Fruit fly (Drosophila melanogaster) whole organism, embryonic: ENCODE measurements around the gene CG15356.

Experiments used
- Atf3 ChIP-seq: fragments of 200-800 bp; sonication (Bioruptor generic); optimal IDR thresholded peaks from 3 replicates; lab custom pipeline; 2016; ENCODE audit warnings: missing biosample characterization, missing genetic modification characterization
- CG10654 ChIP-seq: fragments of 200-800 bp; sonication (Bioruptor generic); optimal IDR thresholded peaks from 2 replicates; lab custom pipeline; 2016; ENCODE audit warnings: missing biosample characterization, missing genetic modification characterization
- CG12104 ChIP-seq: fragments of 200-800 bp; sonication (Bioruptor generic); optimal IDR thresholded peaks from 3 replicates; lab custom pipeline; 2016; ENCODE audit warnings: missing biosample characterization, missing genetic modification characterization
- CG13624 ChIP-seq: fragments of 200-800 bp; sonication (Bioruptor generic); optimal IDR thresholded peaks from 2 replicates; lab custom pipeline; 2016; ENCODE audit warnings: missing biosample characterization, missing genetic modification characterization
- CG14667 ChIP-seq: fragments of 200-800 bp; sonication (Bioruptor generic); IDR thresholded peaks from 2 replicates; pipeline ENCODE4 v1.3.6; 2022; ENCODE audit warnings: missing biosample characterization, missing genetic modification characterization
- CG15514 ChIP-seq: fragments of 200-800 bp; sonication (Bioruptor generic); optimal IDR thresholded peaks from 3 replicates; lab custom pipeline; 2017; ENCODE audit warnings: missing biosample characterization, missing genetic modification characterization, mild to moderate bottlenecking, moderate library complexity, missing genetic modification reagents
- CG1603 ChIP-seq: fragments of 200-800 bp; sonication (Bioruptor generic); optimal IDR thresholded peaks from 2 replicates; lab custom pipeline; 2019; ENCODE audit warnings: missing biosample characterization, mild to moderate bottlenecking, missing genetic modification characterization, moderate library complexity
- CG16813 ChIP-seq: fragments of 200-800 bp; sonication (Bioruptor generic); IDR thresholded peaks from 3 replicates; pipeline ENCODE4 v1.3.6; 2022; ENCODE audit warnings: missing biosample characterization, missing genetic modification characterization; ENCODE audit not compliant: partially characterized antibody
- CG17361 ChIP-seq: fragments of 200-800 bp; sonication (Bioruptor generic); IDR thresholded peaks from 3 replicates; pipeline ENCODE4 v1.3.6; 2022; ENCODE audit warnings: missing biosample characterization, missing genetic modification characterization
- CG1832 ChIP-seq: fragments of 200-800 bp; sonication (Bioruptor generic); optimal IDR thresholded peaks from 2 replicates; lab custom pipeline; 2017; ENCODE audit warnings: missing biosample characterization, mild to moderate bottlenecking, missing genetic modification characterization, inconsistent platforms
- CG18619 ChIP-seq: fragments of 200-800 bp; sonication (Bioruptor generic); optimal IDR thresholded peaks from 3 replicates; lab custom pipeline; 2017; ENCODE audit warnings: missing biosample characterization, mild to moderate bottlenecking, missing genetic modification characterization
- CG30403 ChIP-seq: fragments of 200-800 bp; sonication (Bioruptor generic); optimal IDR thresholded peaks from 3 replicates; lab custom pipeline; 2016; ENCODE audit warnings: missing biosample characterization, missing genetic modification characterization
- CG4424 ChIP-seq: fragments of 200-800 bp; sonication (Bioruptor generic); optimal IDR thresholded peaks from 3 replicates; lab custom pipeline; 2016; ENCODE audit warnings: missing biosample characterization, missing genetic modification characterization
- CG4820 ChIP-seq: fragments of 200-800 bp; sonication (Bioruptor generic); optimal IDR thresholded peaks from 3 replicates; lab custom pipeline; 2016; ENCODE audit warnings: missing biosample characterization, missing genetic modification characterization
- CG6791 ChIP-seq: fragments of 200-800 bp; sonication (Bioruptor generic); IDR thresholded peaks from 3 replicates; pipeline ENCODE4 v1.3.6; 2022; ENCODE audit warnings: missing biosample characterization, missing genetic modification characterization; ENCODE audit not compliant: partially characterized antibody
- CG7987 ChIP-seq: fragments of 200-800 bp; sonication (Bioruptor generic); optimal IDR thresholded peaks from 2 replicates; lab custom pipeline; 2018; ENCODE audit warnings: missing biosample characterization, mild to moderate bottlenecking, missing genetic modification characterization, moderate library complexity
- CG8765 ChIP-seq: fragments of 200-800 bp; sonication (Bioruptor generic); IDR thresholded peaks from 2 replicates; pipeline ENCODE4 v1.3.6; 2022; ENCODE audit warnings: missing biosample characterization, missing genetic modification characterization
- Fer1 ChIP-seq: fragments of 200-800 bp; sonication (Bioruptor generic); optimal IDR thresholded peaks from 2 replicates; lab custom pipeline; 2017; ENCODE audit warnings: missing biosample characterization, mild to moderate bottlenecking, missing genetic modification characterization
- Max ChIP-seq: fragments of 200-800 bp; sonication (Bioruptor generic); optimal IDR thresholded peaks from 2 replicates; lab custom pipeline; 2016; ENCODE audit warnings: missing biosample characterization, mild to moderate bottlenecking, missing genetic modification characterization
- Neu2 ChIP-seq: fragments of 200-800 bp; sonication (Bioruptor generic); optimal IDR thresholded peaks from 3 replicates; lab custom pipeline; 2016; ENCODE audit warnings: missing biosample characterization, missing genetic modification characterization, borderline replicate concordance
- Nf-YB ChIP-seq: fragments of 200-800 bp; sonication (Bioruptor generic); optimal IDR thresholded peaks from 3 replicates; lab custom pipeline; 2019; ENCODE audit warnings: missing biosample characterization, mild to moderate bottlenecking, missing genetic modification characterization, moderate library complexity
- Opbp ChIP-seq: fragments of 200-800 bp; sonication (Bioruptor generic); IDR thresholded peaks from 3 replicates; pipeline ENCODE4 v1.3.6; 2022; ENCODE audit warnings: missing biosample characterization, missing genetic modification characterization; ENCODE audit not compliant: partially characterized antibody
- Scr ChIP-seq: fragments of 200-800 bp; sonication (Bioruptor generic); IDR thresholded peaks from 2 replicates; pipeline ENCODE4 v1.3.6; 2022; ENCODE audit warnings: missing biosample characterization, missing genetic modification characterization; ENCODE audit not compliant: partially characterized antibody
- Sry-δ ChIP-seq: fragments of 200-800 bp; sonication (Bioruptor generic); optimal IDR thresholded peaks from 2 replicates; lab custom pipeline; 2016; ENCODE audit warnings: missing biosample characterization, missing genetic modification characterization
- Ssrp ChIP-seq: fragments of 200-800 bp; sonication (Bioruptor generic); optimal IDR thresholded peaks from 2 replicates; lab custom pipeline; 2018; ENCODE audit warnings: missing biosample characterization, mild to moderate bottlenecking, missing genetic modification characterization, moderate library complexity
- Usf ChIP-seq: fragments of 200-800 bp; sonication (Bioruptor generic); optimal IDR thresholded peaks from 2 replicates; lab custom pipeline; 2017; ENCODE audit warnings: missing genotype, missing biosample characterization, missing genetic modification characterization
- bigmax ChIP-seq: fragments of 200-800 bp; sonication (Bioruptor generic); optimal IDR thresholded peaks from 2 replicates; lab custom pipeline; 2018; ENCODE audit warnings: missing biosample characterization, mild to moderate bottlenecking, missing genetic modification characterization
- chn ChIP-seq: fragments of 200-800 bp; sonication (Bioruptor generic); optimal IDR thresholded peaks from 2 replicates; lab custom pipeline; 2016; ENCODE audit warnings: missing biosample characterization, missing genetic modification characterization
- ci ChIP-seq: fragments of 200-800 bp; sonication (Bioruptor generic); IDR thresholded peaks from 3 replicates; pipeline ENCODE4 v1.3.6; 2022; ENCODE audit warnings: missing biosample characterization, missing genetic modification characterization
- crol ChIP-seq: fragments of 200-800 bp; sonication (Bioruptor generic); IDR thresholded peaks from 2 replicates; pipeline ENCODE4 v1.3.6; 2022; ENCODE audit warnings: missing biosample characterization, missing genetic modification characterization
- emc ChIP-seq: fragments of 200-800 bp; sonication (Bioruptor generic); optimal IDR thresholded peaks from 2 replicates; lab custom pipeline; 2016; ENCODE audit warnings: missing biosample characterization, missing genetic modification characterization
- ems ChIP-seq: fragments of 200-800 bp; sonication (Bioruptor generic); optimal IDR thresholded peaks from 3 replicates; lab custom pipeline; 2016; ENCODE audit warnings: missing biosample characterization, missing genetic modification characterization
- grn ChIP-seq: fragments of 200-800 bp; sonication (Bioruptor generic); optimal IDR thresholded peaks from 3 replicates; lab custom pipeline; 2017; ENCODE audit warnings: missing biosample characterization, missing genetic modification characterization
- gro ChIP-seq: fragments of 200-800 bp; sonication (Bioruptor generic); optimal IDR thresholded peaks from 2 replicates; lab custom pipeline; 2016; ENCODE audit warnings: missing biosample characterization, missing genetic modification characterization
- hb ChIP-seq: fragments of 200-800 bp; sonication (Bioruptor generic); IDR thresholded peaks from 3 replicates; pipeline ENCODE4 v1.3.6; 2022; ENCODE audit warnings: missing biosample characterization, missing genetic modification characterization; ENCODE audit not compliant: partially characterized antibody
- jigr1 ChIP-seq: fragments of 200-800 bp; sonication (Bioruptor generic); IDR thresholded peaks from 3 replicates; pipeline ENCODE4 v1.3.6; 2022; ENCODE audit warnings: missing biosample characterization, missing genetic modification characterization
- knrl ChIP-seq: fragments of 200-800 bp; sonication (Bioruptor generic); IDR thresholded peaks from 3 replicates; pipeline ENCODE4 v1.3.6; 2022; ENCODE audit warnings: missing biosample characterization, missing genetic modification characterization; ENCODE audit not compliant: partially characterized antibody
- maf-S ChIP-seq: fragments of 200-800 bp; sonication (Bioruptor generic); optimal IDR thresholded peaks from 2 replicates; lab custom pipeline; 2016; ENCODE audit warnings: missing biosample characterization, missing genetic modification characterization
- nerfin-2 ChIP-seq: fragments of 200-800 bp; sonication (Bioruptor generic); IDR thresholded peaks from 2 replicates; pipeline ENCODE4 v1.3.6; 2022; ENCODE audit warnings: missing biosample characterization, missing genetic modification characterization; ENCODE audit not compliant: partially characterized antibody
- odd ChIP-seq: fragments of 200-800 bp; sonication (Bioruptor generic); optimal IDR thresholded peaks from 2 replicates; lab custom pipeline; 2017; ENCODE audit warnings: missing biosample characterization, mild to moderate bottlenecking, missing genetic modification characterization
- pum ChIP-seq: fragments of 200-800 bp; sonication (Bioruptor generic); optimal IDR thresholded peaks from 2 replicates; lab custom pipeline; 2016; ENCODE audit warnings: missing biosample characterization, missing genetic modification characterization
- run ChIP-seq: fragments of 200-800 bp; sonication (Bioruptor generic); optimal IDR thresholded peaks from 3 replicates; lab custom pipeline; 2018; ENCODE audit warnings: missing biosample characterization, mild to moderate bottlenecking, missing genetic modification characterization
- sc ChIP-seq, 3 experiments: fragments of >200 bp in 2 of 3; fragments of 200-800 bp in 1 of 3; sonication (Bioruptor generic) in 1 of 3; optimal IDR thresholded peaks; 2 replicates in 2 of 3; 3 replicates in 1 of 3; lab custom pipeline; 2017; ENCODE audit warnings: mild to moderate bottlenecking in 1 of 3, missing biosample characterization in 1 of 3, missing genetic modification characterization in 1 of 3, missing genetic modification reagents in 1 of 3
- sna ChIP-seq: fragments of 200-800 bp; sonication (Bioruptor generic); IDR thresholded peaks from 2 replicates; pipeline ENCODE4 v1.3.6; 2022; ENCODE audit warnings: missing biosample characterization, missing genetic modification characterization; ENCODE audit not compliant: partially characterized antibody
- stc ChIP-seq: fragments of 200-800 bp; sonication (Bioruptor generic); IDR thresholded peaks from 2 replicates; pipeline ENCODE4 v1.3.6; 2022; ENCODE audit warnings: missing biosample characterization, missing genetic modification characterization
- trh ChIP-seq: fragments of 200-800 bp; sonication (Bioruptor generic); optimal IDR thresholded peaks from 2 replicates; lab custom pipeline; 2016; ENCODE audit warnings: missing biosample characterization, missing genetic modification characterization
- vvl ChIP-seq: fragments of 200-800 bp; sonication (Bioruptor generic); IDR thresholded peaks from 2 replicates; pipeline ENCODE4 v1.3.6; 2022; ENCODE audit warnings: missing biosample characterization, missing genetic modification characterization
- wek ChIP-seq: fragments of 200-800 bp; sonication (Bioruptor generic); optimal IDR thresholded peaks from 3 replicates; lab custom pipeline; 2018; ENCODE audit warnings: missing biosample characterization, mild to moderate bottlenecking, missing genetic modification characterization, moderate library complexity
- zen2 ChIP-seq: fragments of 200-800 bp; sonication (Bioruptor generic); IDR thresholded peaks from 3 replicates; pipeline ENCODE4 v1.3.6; 2022; ENCODE audit warnings: missing biosample characterization, missing genetic modification characterization; ENCODE audit not compliant: partially characterized antibody
- zf30C ChIP-seq: fragments of 200-800 bp; sonication (Bioruptor generic); optimal IDR thresholded peaks from 3 replicates; lab custom pipeline; 2018; ENCODE audit warnings: missing biosample characterization, mild to moderate bottlenecking, missing genetic modification characterization

The CG15356 gene

dm6 chr2L:2013057-2013456, 32.5 kb upstream of the CG15356 start (continued):
- TF ChIP-seq CG30403 (GFP tag; lab: Kevin White, UChicago) (no peak), Nf-YB (GFP tag; lab: Kevin White, UChicago) (no peak), sc (optimal IDR thresholded peaks at IDR 0.05; lab: Kevin White, UChicago) (no peak), sc (GFP tag; optimal IDR thresholded peaks at IDR 0.05; lab: Kevin White, UChicago) (no peak), Fer1 (GFP tag; lab: Kevin White, UChicago) (no peak), chn (GFP tag; lab: Kevin White, UChicago) (no peak), Scr (GFP tag; lab: Robert Waterston, UW) (peak; percentile 56), CG4820 (GFP tag; lab: Kevin White, UChicago) (no peak), hb (GFP tag; lab: Robert Waterston, UW) (no peak), CG13624 (no peak), Neu2 (GFP tag; lab: Kevin White, UChicago) (no peak), knrl (GFP tag; lab: Robert Waterston, UW) (peak; percentile 41; the same call in 1 of the 3 replicates), odd (GFP tag; lab: Kevin White, UChicago) (no peak), grn (GFP tag; lab: Kevin White, UChicago) (peak; percentile 55), CG17361 (GFP tag; lab: Robert Waterston, UW) (no peak), maf-S (GFP tag; lab: Kevin White, UChicago) (no peak), nerfin-2 (GFP tag; lab: Robert Waterston, UW) (peak; percentile 62), sna (peak; percentile 26; the same call in 1 of the 2 replicates), CG18619 (GFP tag; lab: Kevin White, UChicago) (no peak), Max (GFP tag; lab: Kevin White, UChicago) (no peak), Atf3 (GFP tag; lab: Kevin White, UChicago) (no peak), zen2 (GFP tag; lab: Robert Waterston, UW) (0 out of 3 replicates have a peak, but pooled peaks have one; percentile 35), run (tag; lab: Kevin White, UChicago) (no peak), emc (GFP tag; lab: Kevin White, UChicago) (no peak), CG12104 (GFP tag; lab: Kevin White, UChicago) (no peak), gro (no peak), ci (GFP tag; lab: Robert Waterston, UW) (0 out of 3 replicates have a peak, but pooled peaks have one; percentile 32), ems (GFP tag; lab: Kevin White, UChicago) (no peak), CG6791 (GFP tag; lab: Robert Waterston, UW) (peak; percentile 70; the same call in 2 of the 3 replicates), CG4424 (no peak), CG1603 (tag; lab: Kevin White, UChicago) (no peak), CG10654 (GFP tag; lab: Kevin White, UChicago) (no peak), CG15514 (GFP tag; lab: Kevin White, UChicago) (no peak), CG8765 (GFP tag; lab: Robert Waterston, UW) (no peak), Usf (GFP tag; lab: Kevin White, UChicago) (no peak), bigmax (GFP tag; lab: Kevin White, UChicago) (no peak), Sry-δ (GFP tag; lab: Kevin White, UChicago) (no peak), trh (GFP tag; lab: Kevin White, UChicago) (no peak), zf30C (GFP tag; lab: Kevin White, UChicago) (no peak), Opbp (GFP tag; lab: Robert Waterston, UW) (peak; percentile 73; the same call in 2 of the 3 replicates), crol (GFP tag; lab: Robert Waterston, UW) (no peak), jigr1 (GFP tag; lab: Robert Waterston, UW) (no peak), CG1832 (GFP tag; lab: Kevin White, UChicago) (no peak), CG16813 (GFP tag; lab: Robert Waterston, UW) (peak; percentile 78), CG7987 (GFP tag; lab: Kevin White, UChicago) (no peak), wek (GFP tag; lab: Kevin White, UChicago) (no peak), vvl (peak; percentile 8; the same call in 1 of the 2 replicates), Ssrp (tag; lab: Kevin White, UChicago) (no peak), pum (GFP tag; lab: Kevin White, UChicago) (no peak), stc (GFP tag; lab: Robert Waterston, UW) (no peak), CG14667 (GFP tag; lab: Robert Waterston, UW) (no peak)
